Fruit fly (Drosophila melanogaster) whole organism, embryonic: Measurements from ENCODE around the gene Ufsp2.

Source experiments
- Asciz ChIP-seq: fragments of 200-800 bp; sonication (Bioruptor generic); optimal IDR thresholded peaks from 2 replicates; lab custom pipeline; 2017; ENCODE audit warnings: missing biosample characterization, mild to moderate bottlenecking, missing genetic modification characterization, missing genetic modification reagents
- Blimp-1 ChIP-seq: fragments of 200-800 bp; sonication (Bioruptor generic); optimal IDR thresholded peaks from 3 replicates; lab custom pipeline; 2018; ENCODE audit warnings: missing biosample characterization, missing genetic modification characterization, mild to moderate bottlenecking, moderate library complexity, missing genetic modification reagents
- CG16863 ChIP-seq: fragments of 200-800 bp; sonication (Bioruptor generic); optimal IDR thresholded peaks from 3 replicates; lab custom pipeline; 2016; ENCODE audit warnings: missing biosample characterization, missing genetic modification characterization
- CG3065 ChIP-seq: fragments of 200-800 bp; sonication (Bioruptor generic); optimal IDR thresholded peaks from 2 replicates; lab custom pipeline; 2016; ENCODE audit warnings: missing biosample characterization, missing genetic modification characterization
- Vsx1 ChIP-seq: fragments of 200-800 bp; sonication (Bioruptor generic); optimal IDR thresholded peaks from 2 replicates; lab custom pipeline; 2017; ENCODE audit warnings: missing biosample characterization, mild to moderate bottlenecking, missing genetic modification characterization, missing genetic modification reagents
- lmd ChIP-seq: fragments of 200-800 bp; sonication (Bioruptor generic); IDR thresholded peaks from 2 replicates; pipeline ENCODE4 v1.3.6; 2022; ENCODE audit warnings: missing biosample characterization, missing genetic modification characterization
- sisA ChIP-seq: fragments of 200-800 bp; sonication (Bioruptor generic); IDR thresholded peaks from 2 replicates; pipeline ENCODE4 v1.3.6; 2022; ENCODE audit warnings: missing biosample characterization, missing genetic modification characterization

- TF ChIP-seq lmd (no peak), Vsx1 (GFP tag; lab: Kevin White, UChicago) (no peak), CG3065 (GFP tag; lab: Kevin White, UChicago) (no peak), sisA (GFP tag; lab: Robert Waterston, UW) (no peak), CG16863 (GFP tag; lab: Kevin White, UChicago) (no peak), Blimp-1 (no peak), Asciz (GFP tag; lab: Kevin White, UChicago) (no peak)
Observed at dm6 chr3L:15535228-15535598, 41.2 kb upstream of the Ufsp2 start, which contains the start of gene CrebA.
